Worm (Caenorhabditis elegans) whole organism, L4 larva: ENCODE data around the gene spp-7.

Experiments used
- F37D6.2 ChIP-seq: sonication (generic microtip); optimal IDR thresholded peaks from 2 replicates; lab custom pipeline; 2016; ENCODE audit warnings: mild to moderate bottlenecking, missing genetic modification characterization, missing compliant biosample characterization
- Y48G9A.11 ChIP-seq: fragments of 200-800 bp; sonication (Bioruptor generic); IDR thresholded peaks from 2 replicates; pipeline ENCODE4 v1.3.6; 2022; ENCODE audit warnings: missing genetic modification reagents, missing genetic modification characterization, missing compliant biosample characterization
- nhr-77 ChIP-seq: fragments of 150-350 bp; optimal IDR thresholded peaks from 2 replicates; lab custom pipeline; 2014; ENCODE audit warnings: missing biosample characterization, missing genetic modification characterization
- unc-39 ChIP-seq: sonication (generic microtip); optimal IDR thresholded peaks from 2 replicates; lab custom pipeline; 2017; ENCODE audit warnings: missing biosample characterization, missing genetic modification characterization

- TF ChIP-seq nhr-77 (tag; lab: Kevin White, UChicago) = no peak
- TF ChIP-seq unc-39 (tag; lab: Kevin White, UChicago) = no peak
- TF ChIP-seq Y48G9A.11 (GFP tag; lab: Robert Waterston, UW) = no peak
- no peak for TF ChIP-seq F37D6.2 (tag; lab: Kevin White, UChicago)
Measured at ce11 chrIV:5397539-5397938, 18.1 kb downstream of the spp-7 start, which contains the start of gene ZK616.2.
